Worm (Caenorhabditis elegans) whole organism, mixed stage, embryonic: ENCODE results near the gene fip-1.

Experiments used
- M03D4.4 ChIP-seq: sonication (generic microtip); optimal IDR thresholded peaks from 2 replicates; lab custom pipeline; 2017; ENCODE audit warnings: mild to moderate bottlenecking, missing genetic modification characterization, missing compliant biosample characterization
- blmp-1 ChIP-seq: fragments of 150-350 bp; optimal IDR thresholded peaks from 2 replicates; lab custom pipeline; 2014; ENCODE audit warnings: missing biosample characterization, missing genetic modification characterization
- ceh-39 ChIP-seq: fragments of 150-350 bp; optimal IDR thresholded peaks from 2 replicates; lab custom pipeline; 2014; ENCODE audit warnings: missing biosample characterization, missing genetic modification characterization
- ceh-43 ChIP-seq: fragments of 200-800 bp; sonication (Bioruptor generic); optimal IDR thresholded peaks from 2 replicates; lab custom pipeline; 2018; ENCODE audit warnings: mild to moderate bottlenecking, missing genetic modification characterization, moderate library complexity, missing compliant biosample characterization
- ceh-83 ChIP-seq: fragments of 200-800 bp; sonication (Bioruptor generic); optimal IDR thresholded peaks from 2 replicates; lab custom pipeline; 2018; ENCODE audit warnings: mild to moderate bottlenecking, missing genetic modification characterization, missing compliant biosample characterization
- ces-1 ChIP-seq: fragments of 150-350 bp; optimal IDR thresholded peaks from 2 replicates; lab custom pipeline; 2014; ENCODE audit warnings: missing biosample characterization, missing genetic modification reagents, missing genetic modification characterization
- cnd-1 ChIP-seq: fragments of 200-800 bp; sonication (Bioruptor generic); optimal IDR thresholded peaks from 2 replicates; lab custom pipeline; 2018; ENCODE audit warnings: mild to moderate bottlenecking, missing genetic modification characterization, missing compliant biosample characterization
- drap-1 ChIP-seq: fragments of 200-800 bp; sonication (Bioruptor generic); optimal IDR thresholded peaks from 3 replicates; lab custom pipeline; 2018; ENCODE audit warnings: mild to moderate bottlenecking, missing genetic modification characterization, missing compliant biosample characterization
- elt-1 ChIP-seq: sonication (generic microtip); optimal IDR thresholded peaks from 2 replicates; lab custom pipeline; 2017; ENCODE audit warnings: missing genetic modification characterization, mild to moderate bottlenecking, missing compliant biosample characterization, antibody characterized with exemption, moderate library complexity, borderline replicate concordance; ENCODE audit not compliant: insufficient read depth
- elt-3 ChIP-seq: fragments of 150-350 bp; optimal IDR thresholded peaks from 2 replicates; lab custom pipeline; 2014; ENCODE audit warnings: missing biosample characterization, missing genetic modification characterization
- flh-1 ChIP-seq: fragments of 200-800 bp; sonication (Bioruptor generic); optimal IDR thresholded peaks from 2 replicates; lab custom pipeline; 2018; ENCODE audit warnings: mild to moderate bottlenecking, missing genetic modification characterization, moderate library complexity, missing compliant biosample characterization
- ham-2 ChIP-seq: fragments of 200-800 bp; sonication (Bioruptor generic); optimal IDR thresholded peaks from 2 replicates; lab custom pipeline; 2018; ENCODE audit warnings: mild to moderate bottlenecking, missing genetic modification characterization, missing compliant biosample characterization
- hlh-1 ChIP-seq: fragments of 150-350 bp; optimal IDR thresholded peaks from 2 replicates; lab custom pipeline; 2014; ENCODE audit warnings: missing biosample characterization, missing genetic modification reagents, missing genetic modification characterization
- lin-13 ChIP-seq: fragments of 150-350 bp; optimal IDR thresholded peaks from 2 replicates; lab custom pipeline; 2014; ENCODE audit warnings: missing biosample characterization, missing genetic modification characterization
- lin-32 ChIP-seq: fragments of 200-800 bp; sonication (Bioruptor generic); optimal IDR thresholded peaks from 2 replicates; lab custom pipeline; 2018; ENCODE audit warnings: mild to moderate bottlenecking, missing genetic modification characterization, missing compliant biosample characterization
- lsy-2 ChIP-seq: fragments of 150-350 bp; optimal IDR thresholded peaks from 2 replicates; lab custom pipeline; 2014; ENCODE audit warnings: missing biosample characterization, missing genetic modification characterization
- mab-5 ChIP-seq: fragments of 150-350 bp; optimal IDR thresholded peaks from 2 replicates; lab custom pipeline; 2014; ENCODE audit warnings: missing biosample characterization, missing genetic modification characterization
- mep-1 ChIP-seq: fragments of 150-350 bp; optimal IDR thresholded peaks from 2 replicates; lab custom pipeline; 2017; ENCODE audit warnings: missing biosample characterization, missing genetic modification reagents, missing genetic modification characterization, inconsistent platforms
- mls-2 ChIP-seq: sonication (generic microtip); optimal IDR thresholded peaks from 2 replicates; lab custom pipeline; 2016; ENCODE audit warnings: mild to moderate bottlenecking, missing genetic modification characterization, moderate library complexity, missing compliant biosample characterization
- nhr-12 ChIP-seq: fragments of 150-350 bp; optimal IDR thresholded peaks from 2 replicates; lab custom pipeline; 2014; ENCODE audit warnings: missing biosample characterization, missing genetic modification characterization
- nhr-2 ChIP-seq: fragments of 150-350 bp; optimal IDR thresholded peaks from 2 replicates; lab custom pipeline; 2014; ENCODE audit warnings: missing biosample characterization, missing genetic modification characterization
- nhr-237 ChIP-seq: fragments of 150-350 bp; optimal IDR thresholded peaks from 2 replicates; lab custom pipeline; 2014; ENCODE audit warnings: missing biosample characterization, missing genetic modification characterization
- nhr-28 ChIP-seq: fragments of 150-350 bp; optimal IDR thresholded peaks from 2 replicates; lab custom pipeline; 2014; ENCODE audit warnings: missing biosample characterization, missing genetic modification characterization
- nhr-76 ChIP-seq: sonication (generic microtip); optimal IDR thresholded peaks from 2 replicates; lab custom pipeline; 2017; ENCODE audit warnings: missing biosample characterization, missing genetic modification characterization
- pha-4 ChIP-seq: fragments of 150-350 bp; optimal IDR thresholded peaks from 2 replicates; lab custom pipeline; 2018; ENCODE audit warnings: missing biosample characterization, missing genetic modification reagents, missing genetic modification characterization
- sem-2 ChIP-seq: fragments of 200-800 bp; sonication (Bioruptor generic); optimal IDR thresholded peaks from 2 replicates; lab custom pipeline; 2018; ENCODE audit warnings: mild to moderate bottlenecking, missing genetic modification characterization, missing compliant biosample characterization
- snpc-4 ChIP-seq: fragments of 150-350 bp; optimal IDR thresholded peaks from 2 replicates; lab custom pipeline; 2014; ENCODE audit warnings: missing biosample characterization, missing genetic modification characterization
- sptf-1 ChIP-seq: sonication (generic microtip); optimal IDR thresholded peaks from 2 replicates; lab custom pipeline; 2017; ENCODE audit warnings: mild to moderate bottlenecking, missing genetic modification characterization, moderate library complexity, missing compliant biosample characterization
- tbx-8 ChIP-seq: fragments of 200-800 bp; sonication (Bioruptor generic); optimal IDR thresholded peaks from 2 replicates; lab custom pipeline; 2018; ENCODE audit warnings: mild to moderate bottlenecking, missing genetic modification characterization, moderate library complexity, missing compliant biosample characterization
- unc-120 ChIP-seq: sonication (generic microtip); optimal IDR thresholded peaks from 2 replicates; lab custom pipeline; 2017; ENCODE audit warnings: missing genetic modification characterization, missing compliant biosample characterization; ENCODE audit not compliant: poor library complexity, severe bottlenecking
- unc-39 ChIP-seq: fragments of 150-350 bp; optimal IDR thresholded peaks from 2 replicates; lab custom pipeline; 2014; ENCODE audit warnings: missing biosample characterization, missing genetic modification characterization
- unc-62 ChIP-seq: fragments of 150-350 bp; optimal IDR thresholded peaks from 2 replicates; lab custom pipeline; 2014; ENCODE audit warnings: missing biosample characterization, missing genetic modification reagents, missing genetic modification characterization
- zip-8 ChIP-seq: fragments of 150-350 bp; optimal IDR thresholded peaks from 2 replicates; lab custom pipeline; 2014; ENCODE audit warnings: missing biosample characterization, missing genetic modification characterization
- ztf-11 ChIP-seq: fragments of 150-350 bp; optimal IDR thresholded peaks from 2 replicates; lab custom pipeline; 2014; ENCODE audit warnings: missing biosample characterization, missing genetic modification characterization

The fip-1 gene

ce11 chrIII:8639188-8639795 lies at the start of gene fip-1:
Gene fip-1 (plus strand): TSS chrIII:8639745.
- no peak for TF ChIP-seq nhr-2 (tag; lab: Kevin White, UChicago)
- no peak for TF ChIP-seq unc-120
- TF ChIP-seq unc-39 (tag; lab: Kevin White, UChicago) = no peak
- TF ChIP-seq ceh-39 (tag; lab: Kevin White, UChicago) = no peak
- TF ChIP-seq drap-1 (GFP tag; lab: Kevin White, UChicago) = no peak
- no peak for TF ChIP-seq elt-1 (tag; lab: Kevin White, UChicago)
- no peak for TF ChIP-seq lin-32 (GFP tag; lab: Kevin White, UChicago)
- TF ChIP-seq ces-1 (GFP tag; lab: Kevin White, UChicago) = no peak
- no peak for TF ChIP-seq snpc-4
- no peak for TF ChIP-seq tbx-8 (GFP tag; lab: Kevin White, UChicago)
- TF ChIP-seq mls-2 (tag; lab: Kevin White, UChicago) = no peak
- TF ChIP-seq nhr-28 (tag; lab: Kevin White, UChicago) = no peak
- no peak for TF ChIP-seq zip-8 (tag; lab: Kevin White, UChicago)
- no peak for TF ChIP-seq hlh-1 (tag; lab: Kevin White, UChicago)
- TF ChIP-seq mab-5 (tag; lab: Kevin White, UChicago) = no peak

- TF ChIP-seq lsy-2 (tag; lab: Kevin White, UChicago) = no peak
- no peak for TF ChIP-seq pha-4 (tag; lab: Kevin White, UChicago)
Observed at ce11 chrIII:8590882-8591281, 48.7 kb upstream of the fip-1 start, which contains the start of gene fipr-16. Gene fipr-16 (minus strand): TSS chrIII:8590982.

- TF ChIP-seq mep-1 (tag; lab: Kevin White, UChicago) (no peak), nhr-237 (tag; lab: Kevin White, UChicago) (no peak), nhr-2 (tag; lab: Kevin White, UChicago) (no peak), tbx-8 (GFP tag; lab: Kevin White, UChicago) (no peak), nhr-28 (tag; lab: Kevin White, UChicago) (no peak), unc-62 (GFP tag; lab: Kevin White, UChicago) (no peak), unc-120 (no peak), nhr-76 (tag; lab: Kevin White, UChicago) (no peak), cnd-1 (tag; lab: Kevin White, UChicago) (no peak), elt-1 (tag; lab: Kevin White, UChicago) (no peak), unc-39 (tag; lab: Kevin White, UChicago) (no peak), hlh-1 (tag; lab: Kevin White, UChicago) (no peak), ces-1 (GFP tag; lab: Kevin White, UChicago) (no peak), lsy-2 (tag; lab: Kevin White, UChicago) (no peak)
Observed at ce11 chrIII:8593620-8594019, 45.9 kb upstream of the fip-1 start, which contains the start of gene C06E1.7. Gene C06E1.7 (minus strand): TSS chrIII:8593720.

ce11 chrIII:8594088-8594487 lies 45.5 kb upstream of the fip-1 start:
- TF ChIP-seq mep-1 (tag; lab: Kevin White, UChicago) (no peak), ces-1 (GFP tag; lab: Kevin White, UChicago) (no peak)

ce11 chrIII:8596692-8597091 lies 42.9 kb upstream of the fip-1 start:
- TF ChIP-seq unc-39 (tag; lab: Kevin White, UChicago) (no peak), mep-1 (tag; lab: Kevin White, UChicago) (no peak), mls-2 (tag; lab: Kevin White, UChicago) (no peak), nhr-76 (tag; lab: Kevin White, UChicago) (no peak), zip-8 (tag; lab: Kevin White, UChicago) (peak; percentile 70), sptf-1 (no peak), flh-1 (GFP tag; lab: Kevin White, UChicago) (no peak), lsy-2 (tag; lab: Kevin White, UChicago) (no peak), ceh-83 (no peak), lin-13 (tag; lab: Kevin White, UChicago) (no peak), blmp-1 (peak; percentile 73), nhr-12 (no peak), nhr-237 (tag; lab: Kevin White, UChicago) (no peak), elt-3 (no peak), nhr-28 (tag; lab: Kevin White, UChicago) (no peak), ces-1 (GFP tag; lab: Kevin White, UChicago) (peak; percentile 27), pha-4 (tag; lab: Kevin White, UChicago) (no peak), ham-2 (peak; percentile 73), lin-32 (GFP tag; lab: Kevin White, UChicago) (no peak), unc-62 (GFP tag; lab: Kevin White, UChicago) (no peak), sem-2 (no peak), ceh-43 (GFP tag; lab: Kevin White, UChicago) (no peak), tbx-8 (GFP tag; lab: Kevin White, UChicago) (no peak), snpc-4 (no peak), unc-120 (no peak), M03D4.4 (tag; lab: Kevin White, UChicago) (no peak), mab-5 (tag; lab: Kevin White, UChicago) (no peak), drap-1 (GFP tag; lab: Kevin White, UChicago) (no peak), ztf-11 (tag; lab: Kevin White, UChicago) (no peak), elt-1 (tag; lab: Kevin White, UChicago) (no peak), nhr-2 (tag; lab: Kevin White, UChicago) (no peak), ceh-39 (tag; lab: Kevin White, UChicago) (no peak), cnd-1 (tag; lab: Kevin White, UChicago) (no peak), hlh-1 (tag; lab: Kevin White, UChicago) (no peak)
